Worm (Caenorhabditis elegans): ENCODE data around the gene Y77E11A.23.

Gene Y77E11A.23

DNA sequence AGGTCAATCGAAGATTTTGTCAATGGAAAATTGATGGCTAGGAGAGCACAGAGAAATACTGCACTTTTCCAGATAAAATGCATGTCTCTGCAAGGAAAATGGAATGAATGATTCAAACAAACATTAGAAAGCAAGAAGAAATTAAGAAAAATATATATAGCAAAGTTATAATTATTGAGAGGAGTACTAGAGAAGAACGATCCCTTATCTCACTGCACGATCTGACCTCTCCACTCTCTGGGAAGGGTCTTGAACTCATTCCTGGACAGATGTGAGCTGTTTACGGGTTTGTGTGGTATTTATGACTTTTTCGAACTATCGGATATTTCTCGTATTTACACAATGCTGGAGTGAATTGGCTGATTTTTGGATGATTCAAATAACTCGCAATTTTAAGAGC, at the start of gene Y77E11A.23:
Y77E11A.23 (minus strand) TSS at position 107 of the 400 bp plus-strand sequence.
- TF ChIP-seq him-1 (tag; optimal IDR thresholded peaks at IDR 0.05) (no peak), W03F9.2 (tag; optimal IDR thresholded peaks at IDR 0.05) (no peak), dao-5 (tag; optimal IDR thresholded peaks at IDR 0.05) (no peak)

DNA sequence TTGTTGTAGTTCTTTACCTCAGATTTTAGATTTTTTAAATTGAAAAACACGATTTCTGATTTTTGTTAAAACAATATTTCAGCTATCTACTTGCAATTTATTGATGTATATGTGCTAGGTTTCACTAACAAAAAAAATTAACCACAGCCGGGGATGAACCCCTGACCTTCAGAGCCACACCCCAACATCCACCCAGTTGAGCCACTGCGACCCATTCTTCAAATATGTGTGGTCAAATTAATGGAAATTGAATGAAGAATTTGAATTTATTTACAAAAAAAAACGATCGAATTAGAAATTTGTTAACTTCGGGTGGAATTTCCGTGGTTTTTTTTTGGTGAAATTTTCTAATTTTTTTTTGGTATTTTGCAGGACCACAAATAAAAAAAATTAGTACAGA, 48.5 kb upstream of the Y77E11A.23 start:
- TF ChIP-seq W03F9.2 (tag; optimal IDR thresholded peaks at IDR 0.05) = no peak
- TF ChIP-seq him-1 (tag; optimal IDR thresholded peaks at IDR 0.05) = no peak
- TF ChIP-seq dao-5 (tag; optimal IDR thresholded peaks at IDR 0.05) = no peak

DNA sequence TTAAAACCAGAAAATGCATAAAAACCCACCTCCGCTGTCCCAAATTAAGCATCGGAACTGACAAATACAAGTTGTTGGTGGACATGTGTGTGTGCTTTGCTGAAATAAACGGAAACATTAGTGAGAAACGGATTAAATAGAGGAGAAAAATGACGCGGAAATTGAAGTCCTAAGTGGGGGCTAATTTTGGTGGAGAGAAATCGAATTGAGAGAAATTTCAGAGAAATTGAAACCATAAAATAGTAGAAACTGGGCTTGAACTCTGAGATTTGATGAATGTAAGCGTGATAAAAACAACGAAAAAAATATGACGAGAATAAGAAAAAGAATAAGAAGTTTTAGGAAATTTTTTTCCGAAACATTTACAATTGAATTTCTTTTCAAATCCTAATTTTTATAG, 44.8 kb upstream of the Y77E11A.23 start, which contains the start of gene Y77E11A.12:
Y77E11A.12 (minus strand) TSS at position 101 of the 400 bp plus-strand sequence.
- TF ChIP-seq him-1 (tag; optimal IDR thresholded peaks at IDR 0.05) = no peak
- TF ChIP-seq W03F9.2 (tag; optimal IDR thresholded peaks at IDR 0.05) = no peak
- TF ChIP-seq dao-5 (tag; optimal IDR thresholded peaks at IDR 0.05) = no peak

DNA sequence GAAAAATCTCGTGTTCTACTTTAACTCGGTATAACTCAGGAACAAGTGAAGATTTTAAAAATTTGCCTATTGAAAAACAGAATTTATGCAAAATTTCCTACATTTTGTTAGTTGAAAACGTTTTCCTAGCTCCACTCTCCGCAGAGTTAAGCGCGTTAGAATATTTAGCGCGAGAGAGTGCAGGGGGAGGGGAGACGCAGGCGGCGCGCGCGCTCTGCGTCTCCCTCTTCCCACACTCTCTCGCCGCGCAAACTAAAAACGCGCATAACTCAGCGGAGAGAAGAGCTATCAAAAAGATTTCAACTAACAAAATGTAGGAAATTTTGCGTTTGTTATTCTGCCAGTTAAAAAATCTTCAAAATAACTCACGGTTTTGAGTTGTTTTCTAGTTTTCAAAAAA, 42.0 kb upstream of the Y77E11A.23 start:
- no peak for TF ChIP-seq W03F9.2 (tag; optimal IDR thresholded peaks at IDR 0.05)

DNA sequence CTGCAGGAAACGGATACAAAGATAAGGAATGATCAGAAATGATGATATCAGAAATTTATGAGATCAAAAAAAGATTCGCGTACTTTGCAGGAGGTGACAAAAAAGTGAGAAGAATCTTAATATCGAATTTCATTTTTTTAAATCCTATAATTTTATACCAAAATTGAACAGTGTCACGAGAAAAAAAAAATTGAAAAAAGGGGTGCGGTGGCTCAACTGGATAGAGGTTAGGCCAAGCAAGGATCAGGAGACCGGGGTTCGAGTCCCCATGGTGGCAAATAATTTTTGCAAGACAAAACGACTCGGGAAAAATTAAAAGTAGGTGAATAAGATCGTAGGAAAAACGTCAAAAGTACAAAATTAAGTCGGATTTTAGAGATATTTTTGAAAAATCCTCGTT, 40.2 kb upstream of the Y77E11A.23 start:
- TF ChIP-seq dao-5 (tag; optimal IDR thresholded peaks at IDR 0.05) (no peak), him-1 (tag; optimal IDR thresholded peaks at IDR 0.05) (no peak), W03F9.2 (tag; optimal IDR thresholded peaks at IDR 0.05) (no peak)

DNA sequence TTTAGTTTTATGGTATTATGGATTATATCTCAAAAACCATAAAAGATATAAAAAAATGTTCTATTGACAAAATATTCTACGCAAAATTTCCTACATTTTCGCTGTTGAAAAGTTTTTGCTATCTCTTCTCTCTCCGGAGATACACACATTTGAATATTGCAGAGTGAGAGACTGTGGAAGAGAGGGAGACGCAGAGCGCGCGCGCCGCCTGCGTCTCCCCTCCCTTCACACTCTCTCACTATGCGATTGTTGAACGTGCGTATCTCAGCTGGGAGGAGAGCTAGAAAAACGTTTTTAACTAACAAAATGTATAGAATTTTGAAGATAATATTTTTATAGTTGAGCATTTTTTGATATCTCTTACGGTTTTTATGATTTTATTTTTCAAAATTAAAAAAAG, 38.9 kb upstream of the Y77E11A.23 start:
- TF ChIP-seq dao-5 (tag; optimal IDR thresholded peaks at IDR 0.05) (no peak), W03F9.2 (tag; optimal IDR thresholded peaks at IDR 0.05) (no peak), him-1 (tag; optimal IDR thresholded peaks at IDR 0.05) (no peak)

DNA sequence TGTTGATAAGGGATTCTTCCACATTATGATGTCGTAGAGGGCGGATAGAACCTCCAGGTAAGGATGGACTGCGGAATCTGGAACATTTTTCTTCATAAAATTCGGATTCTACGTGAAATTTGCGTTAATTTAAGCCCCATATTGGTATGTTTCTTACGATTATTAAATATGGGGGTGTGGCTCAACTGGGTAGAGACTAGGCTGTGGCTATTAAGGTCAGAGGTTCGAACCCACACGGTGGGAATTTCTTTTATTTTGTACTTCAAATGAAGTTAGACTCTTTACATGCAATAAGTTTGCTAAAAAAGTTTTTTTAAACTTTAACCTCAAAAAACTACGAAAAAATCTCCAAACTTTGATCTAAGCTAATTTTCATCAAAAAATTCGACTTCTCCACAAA, 35.3 kb upstream of the Y77E11A.23 start:
- TF ChIP-seq W03F9.2 (tag; optimal IDR thresholded peaks at IDR 0.05) = no peak
- TF ChIP-seq dao-5 (tag; optimal IDR thresholded peaks at IDR 0.05) = no peak
- no peak for TF ChIP-seq him-1 (tag; optimal IDR thresholded peaks at IDR 0.05)

DNA sequence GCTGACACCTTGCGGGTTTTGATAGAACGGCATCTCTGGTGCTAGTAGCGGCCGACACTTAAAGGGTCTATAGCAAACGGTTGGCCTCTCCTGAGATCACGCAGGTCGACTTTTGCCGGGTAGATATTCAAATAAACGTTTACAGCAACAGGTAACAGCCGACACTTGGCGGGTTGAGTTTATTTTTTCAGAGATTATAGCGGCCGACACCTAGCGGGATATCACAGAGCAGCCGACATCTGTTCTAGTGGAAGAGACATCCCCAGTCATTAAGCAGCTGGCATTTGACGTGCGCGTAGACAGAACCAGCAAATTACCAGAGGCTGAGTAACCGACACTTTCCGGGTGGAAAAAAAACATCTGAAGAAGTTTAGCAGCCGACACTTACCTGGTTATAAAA, 31.3 kb upstream of the Y77E11A.23 start:
- TF ChIP-seq him-1 (tag; optimal IDR thresholded peaks at IDR 0.05) (no peak), dao-5 (tag; optimal IDR thresholded peaks at IDR 0.05) (no peak), W03F9.2 (tag; optimal IDR thresholded peaks at IDR 0.05) (no peak)

DNA sequence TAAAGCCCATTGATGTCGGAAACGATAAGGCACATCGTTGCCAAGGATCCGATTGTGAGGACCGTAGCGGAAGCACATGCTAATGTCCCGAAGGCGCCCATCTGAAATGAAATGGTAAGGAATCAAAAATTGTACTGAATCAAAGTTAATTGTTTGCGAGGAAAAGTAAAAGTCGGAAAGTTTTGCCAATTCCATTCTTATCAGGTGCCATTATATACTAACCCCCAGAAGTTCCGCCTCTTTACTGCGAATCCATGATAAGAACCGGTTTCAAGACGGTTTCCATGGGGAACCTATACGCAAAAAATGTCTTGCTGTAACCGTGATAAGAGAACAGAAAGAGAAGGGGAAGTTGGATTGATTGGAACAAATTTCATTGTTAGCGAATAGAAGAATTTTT, 30.5 kb upstream of the Y77E11A.23 start, which contains the start of gene col-106:
col-106 (minus strand) TSS at position 101 of the 400 bp plus-strand sequence.
- TF ChIP-seq dao-5 (tag; optimal IDR thresholded peaks at IDR 0.05) = no peak
- TF ChIP-seq him-1 (tag; optimal IDR thresholded peaks at IDR 0.05) = no peak
- TF ChIP-seq W03F9.2 (tag; optimal IDR thresholded peaks at IDR 0.05) = no peak

DNA sequence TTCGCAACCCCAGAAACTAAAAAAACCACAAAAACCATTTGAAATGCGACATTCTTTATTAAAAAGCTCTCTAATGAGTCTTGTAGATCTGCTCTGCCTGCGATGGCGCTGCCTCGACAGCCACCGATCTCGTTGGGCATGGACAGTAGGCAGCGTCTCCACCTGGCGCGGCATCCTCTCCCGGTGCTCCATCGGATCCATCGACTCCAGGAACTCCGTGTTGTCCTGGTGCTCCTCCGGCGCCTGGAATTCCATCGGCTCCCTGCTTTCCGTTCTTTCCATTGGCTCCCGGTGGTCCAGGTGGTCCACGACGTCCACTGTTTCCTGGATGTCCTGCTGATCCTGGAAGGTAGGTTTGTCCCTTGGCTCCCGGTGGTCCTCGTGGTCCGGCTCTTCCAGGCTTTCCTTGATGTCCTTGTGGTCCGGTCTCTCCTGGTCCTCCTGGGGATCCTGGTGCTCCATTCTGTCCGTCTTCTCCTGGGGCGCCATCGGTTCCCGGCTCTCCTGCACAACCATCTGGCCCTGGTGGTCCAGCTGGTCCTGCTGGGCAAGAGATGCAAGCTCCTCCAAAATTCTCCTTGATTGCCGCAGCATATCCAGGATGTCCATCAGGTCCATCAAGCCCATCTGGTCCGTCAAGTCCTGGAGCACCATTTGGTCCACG, 29.8 kb upstream of the Y77E11A.23 start:
- no peak for TF ChIP-seq W03F9.2 (tag; optimal IDR thresholded peaks at IDR 0.05)
- TF ChIP-seq dao-5 (tag; optimal IDR thresholded peaks at IDR 0.05) = no peak
- TF ChIP-seq him-1 (tag; optimal IDR thresholded peaks at IDR 0.05) = no peak

DNA sequence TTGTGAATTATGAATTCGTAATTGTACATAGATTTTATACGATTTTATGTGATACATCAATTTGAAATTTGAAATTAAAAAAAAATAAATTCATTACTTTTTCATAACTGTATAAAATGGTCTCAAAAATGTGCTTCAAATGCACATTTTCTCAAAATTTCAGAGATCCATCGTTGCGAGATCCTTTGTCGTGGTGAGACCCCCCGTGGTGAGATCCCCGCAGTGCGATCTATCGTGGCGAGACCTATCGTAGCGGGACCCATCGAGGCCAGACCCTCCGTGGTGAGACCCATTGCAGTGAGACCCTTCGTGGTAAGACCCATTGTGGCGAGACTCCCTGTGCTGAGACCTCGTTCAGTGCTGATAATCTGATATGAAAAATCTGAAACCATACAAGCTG, 29.3 kb upstream of the Y77E11A.23 start:
- TF ChIP-seq W03F9.2 (tag; optimal IDR thresholded peaks at IDR 0.05) (no peak), dao-5 (tag; optimal IDR thresholded peaks at IDR 0.05) (no peak), him-1 (tag; optimal IDR thresholded peaks at IDR 0.05) (no peak)

DNA sequence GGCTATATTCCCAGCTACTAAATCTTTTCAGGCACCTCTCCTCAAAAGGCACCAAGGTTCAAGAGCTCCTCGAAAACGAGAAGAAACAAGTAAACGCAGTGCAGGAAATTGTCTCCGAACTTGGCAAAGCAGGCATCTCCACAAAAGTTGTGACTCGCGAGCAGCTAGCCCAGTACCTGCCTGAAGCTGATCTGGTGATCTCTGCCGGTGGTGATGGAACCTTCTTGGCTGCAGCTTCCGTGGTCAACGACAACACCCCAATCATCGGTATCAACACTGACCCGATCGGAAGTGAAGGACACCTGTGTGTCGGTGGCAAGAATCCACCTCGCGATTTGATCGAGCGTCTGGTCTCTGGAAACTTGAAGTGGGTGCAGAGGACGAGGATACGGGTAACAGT, 28.0 kb upstream of the Y77E11A.23 start:
- TF ChIP-seq W03F9.2 (tag; optimal IDR thresholded peaks at IDR 0.05) (no peak), him-1 (tag; optimal IDR thresholded peaks at IDR 0.05) (no peak), dao-5 (tag; optimal IDR thresholded peaks at IDR 0.05) (no peak)

DNA sequence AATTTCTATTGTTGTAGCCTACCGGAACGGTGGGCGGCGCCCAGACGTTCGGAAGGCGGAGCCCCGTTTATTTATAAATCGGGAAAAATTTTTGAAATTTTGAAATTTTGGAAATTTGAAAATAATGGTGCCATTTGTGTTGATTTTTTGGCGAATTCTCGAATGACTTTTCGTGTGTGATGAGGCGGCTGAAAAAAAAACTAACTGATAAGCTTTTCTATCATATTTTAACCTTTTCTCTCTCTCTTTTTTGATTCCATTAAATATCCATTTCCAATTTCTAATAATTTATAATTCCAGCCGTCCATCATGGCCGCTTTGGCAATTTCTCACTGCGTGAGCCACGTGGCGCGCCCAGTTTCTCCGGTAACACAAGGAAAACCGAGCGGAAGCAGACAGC, 26.6 kb upstream of the Y77E11A.23 start, which contains the start of gene nadk-1:
nadk-1 (plus strand) TSS at position 301 of the 400 bp plus-strand sequence.
- no peak for TF ChIP-seq dao-5 (tag; optimal IDR thresholded peaks at IDR 0.05)
- TF ChIP-seq him-1 (tag; optimal IDR thresholded peaks at IDR 0.05) = no peak
- no peak for TF ChIP-seq W03F9.2 (tag; optimal IDR thresholded peaks at IDR 0.05)

DNA sequence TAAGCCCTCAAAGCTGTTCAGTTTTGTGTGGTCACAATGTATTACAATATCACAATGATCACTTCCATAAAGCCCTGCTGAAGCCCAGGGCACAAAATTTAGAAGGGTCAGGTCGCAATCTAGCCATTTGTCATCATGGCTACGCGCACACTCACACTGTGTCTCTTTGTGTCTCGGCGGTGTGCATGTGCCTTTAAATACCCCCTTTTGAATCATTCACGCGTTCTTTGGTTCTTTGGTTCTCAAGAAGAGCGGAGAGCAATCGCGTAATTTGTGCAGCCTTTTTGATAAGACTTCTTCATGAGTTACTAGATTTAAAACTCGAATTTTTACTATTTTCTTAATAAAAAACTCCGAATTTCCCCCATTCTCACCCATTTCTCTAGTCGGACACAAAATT, 24.8 kb upstream of the Y77E11A.23 start:
- TF ChIP-seq him-1 (tag; optimal IDR thresholded peaks at IDR 0.05) = no peak

DNA sequence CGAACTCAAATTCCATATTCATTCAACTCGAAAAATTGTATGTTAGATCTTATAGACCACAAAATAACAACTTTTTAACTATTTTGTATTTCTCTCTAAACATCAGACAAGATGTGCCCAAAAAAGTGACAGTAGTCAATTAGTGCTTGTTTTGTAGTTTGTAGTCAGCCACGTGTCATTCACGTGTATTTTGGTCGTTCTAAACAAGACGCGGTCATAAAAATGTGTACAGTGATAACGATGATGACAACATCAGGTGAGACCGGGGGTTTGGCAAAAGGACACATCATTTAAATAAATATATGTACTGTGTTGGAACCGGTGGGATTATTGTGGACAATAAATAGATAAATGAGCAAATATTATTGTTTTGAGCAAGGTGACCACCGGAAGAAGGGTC, 24.0 kb upstream of the Y77E11A.23 start:
- no peak for TF ChIP-seq dao-5 (tag; optimal IDR thresholded peaks at IDR 0.05)
- TF ChIP-seq W03F9.2 (tag; optimal IDR thresholded peaks at IDR 0.05) = no peak
- no peak for TF ChIP-seq him-1 (tag; optimal IDR thresholded peaks at IDR 0.05)
